Worm (Caenorhabditis elegans) whole organism, L3 larva: ENCODE measurements around the gene K09E4.3.

Experiments used
- R02D3.7 ChIP-seq: fragments of 150-350 bp; optimal IDR thresholded peaks from 2 replicates; lab custom pipeline; 2014; ENCODE audit warnings: missing biosample characterization, missing genetic modification characterization
- ZK546.5 ChIP-seq: sonication (generic microtip); optimal IDR thresholded peaks from 2 replicates; lab custom pipeline; 2017; ENCODE audit warnings: missing biosample characterization, missing genetic modification characterization
- aly-2 ChIP-seq: fragments of 150-350 bp; optimal IDR thresholded peaks from 2 replicates; lab custom pipeline; 2014; ENCODE audit warnings: missing biosample characterization, missing genetic modification characterization
- ama-1 ChIP-seq: fragments of 150-350 bp; optimal IDR thresholded peaks from 2 replicates; lab custom pipeline; 2018
- ceh-16 ChIP-seq: sonication (generic microtip); optimal IDR thresholded peaks from 2 replicates; lab custom pipeline; 2017; ENCODE audit warnings: missing biosample characterization, missing genetic modification characterization
- ceh-28 ChIP-seq: fragments of 150-350 bp; optimal IDR thresholded peaks from 2 replicates; lab custom pipeline; 2014; ENCODE audit warnings: missing biosample characterization, missing genetic modification reagents, missing genetic modification characterization
- ceh-82 ChIP-seq: fragments of 150-350 bp; optimal IDR thresholded peaks from 2 replicates; lab custom pipeline; 2014; ENCODE audit warnings: missing biosample characterization, missing genetic modification characterization
- daf-12 ChIP-seq: fragments of 150-350 bp; optimal IDR thresholded peaks from 2 replicates; lab custom pipeline; 2014; ENCODE audit warnings: missing biosample characterization, missing genetic modification reagents, missing genetic modification characterization
- egl-27 ChIP-seq: sonication (generic microtip); optimal IDR thresholded peaks from 4 replicates; lab custom pipeline; 2017; ENCODE audit warnings: missing biosample characterization, missing genetic modification reagents, missing genetic modification characterization
- egl-5 ChIP-seq: fragments of 150-350 bp; optimal IDR thresholded peaks from 2 replicates; lab custom pipeline; 2017; ENCODE audit warnings: missing biosample characterization, missing genetic modification reagents, missing genetic modification characterization, inconsistent platforms
- elt-1 ChIP-seq: fragments of 150-350 bp; optimal IDR thresholded peaks from 2 replicates; lab custom pipeline; 2014; ENCODE audit warnings: missing biosample characterization, missing genetic modification characterization
- elt-2 ChIP-seq: sonication (generic microtip); optimal IDR thresholded peaks from 2 replicates; lab custom pipeline; 2016; ENCODE audit warnings: missing genetic modification reagents, mild to moderate bottlenecking, missing genetic modification characterization, missing compliant biosample characterization
- elt-3 ChIP-seq, 3 experiments: fragments of 150-350 bp in 1 of 3; sonication (generic microtip) in 2 of 3; optimal IDR thresholded peaks; 2 replicates in 2 of 3; 4 replicates in 1 of 3; lab custom pipeline; 2014 to 2017; ENCODE audit warnings: missing biosample characterization in 3 of 3, missing genetic modification characterization in 3 of 3
- eor-1 ChIP-seq, 2 experiments: fragments of 150-350 bp; optimal IDR thresholded peaks; 2 replicates each; lab custom pipeline; 2014 to 2018; ENCODE audit warnings: missing biosample characterization in 2 of 2, missing genetic modification characterization in 2 of 2
- fkh-10 ChIP-seq: sonication (generic microtip); optimal IDR thresholded peaks from 2 replicates; lab custom pipeline; 2017; ENCODE audit warnings: missing biosample characterization, missing genetic modification reagents, missing genetic modification characterization
- fkh-2 ChIP-seq: fragments of 150-350 bp; optimal IDR thresholded peaks from 2 replicates; lab custom pipeline; 2014; ENCODE audit warnings: missing biosample characterization, missing genetic modification reagents, missing genetic modification characterization
- fos-1 ChIP-seq: fragments of 150-350 bp; optimal IDR thresholded peaks from 2 replicates; lab custom pipeline; 2014; ENCODE audit warnings: missing biosample characterization, missing genetic modification characterization
- hmg-11 ChIP-seq: sonication (generic microtip); optimal IDR thresholded peaks from 2 replicates; lab custom pipeline; 2016; ENCODE audit warnings: missing genetic modification characterization, missing compliant biosample characterization
- jun-1 ChIP-seq: fragments of 150-350 bp; optimal IDR thresholded peaks from 2 replicates; lab custom pipeline; 2014; ENCODE audit warnings: missing biosample characterization, missing genetic modification reagents, missing genetic modification characterization
- lin-15B ChIP-seq: fragments of 150-350 bp; optimal IDR thresholded peaks from 2 replicates; lab custom pipeline; 2014; ENCODE audit warnings: missing biosample characterization, missing genetic modification characterization
- lin-39 ChIP-seq: fragments of 150-350 bp; optimal IDR thresholded peaks from 2 replicates; lab custom pipeline; 2018; ENCODE audit warnings: missing biosample characterization, missing genetic modification reagents, missing genetic modification characterization
- lsy-12 ChIP-seq: sonication (generic microtip); optimal IDR thresholded peaks from 2 replicates; lab custom pipeline; 2016; ENCODE audit warnings: mild to moderate bottlenecking, missing genetic modification characterization, missing compliant biosample characterization
- mdl-1 ChIP-seq: fragments of 150-350 bp; optimal IDR thresholded peaks from 2 replicates; lab custom pipeline; 2014; ENCODE audit warnings: missing biosample characterization, missing genetic modification characterization
- mml-1 ChIP-seq: fragments of 150-350 bp; sonication (generic microtip); optimal IDR thresholded peaks from 3 replicates; lab custom pipeline; 2014; ENCODE audit warnings: missing biosample characterization, missing genetic modification characterization
- nfya-1 ChIP-seq: sonication (generic microtip); optimal IDR thresholded peaks from 2 replicates; lab custom pipeline; 2017; ENCODE audit warnings: missing genetic modification characterization, mild to moderate bottlenecking, missing compliant biosample characterization, antibody characterized with exemption, moderate library complexity; ENCODE audit not compliant: insufficient read depth
- nhr-11 ChIP-seq: fragments of 150-350 bp; optimal IDR thresholded peaks from 2 replicates; lab custom pipeline; 2014; ENCODE audit warnings: missing biosample characterization, missing genetic modification characterization
- nhr-12 ChIP-seq: fragments of 150-350 bp; optimal IDR thresholded peaks from 2 replicates; lab custom pipeline; 2014; ENCODE audit warnings: missing biosample characterization, missing genetic modification characterization
- nhr-23 ChIP-seq: fragments of 150-350 bp; optimal IDR thresholded peaks from 2 replicates; lab custom pipeline; 2014; ENCODE audit warnings: missing biosample characterization, missing genetic modification reagents, missing genetic modification characterization
- nhr-237 ChIP-seq: fragments of 150-350 bp; optimal IDR thresholded peaks from 2 replicates; lab custom pipeline; 2014; ENCODE audit warnings: missing biosample characterization, missing genetic modification characterization
- nhr-25 ChIP-seq: sonication (generic microtip); optimal IDR thresholded peaks from 2 replicates; lab custom pipeline; 2017; ENCODE audit warnings: missing biosample characterization, missing genetic modification characterization
- nhr-28 ChIP-seq: fragments of 150-350 bp; optimal IDR thresholded peaks from 2 replicates; lab custom pipeline; 2014; ENCODE audit warnings: missing biosample characterization, missing genetic modification characterization
- nhr-43 ChIP-seq: sonication (generic microtip); optimal IDR thresholded peaks from 2 replicates; lab custom pipeline; 2016; ENCODE audit warnings: mild to moderate bottlenecking, missing genetic modification characterization, missing compliant biosample characterization; ENCODE audit not compliant: poor library complexity, severe bottlenecking
- nhr-67 ChIP-seq: fragments of 150-350 bp; optimal IDR thresholded peaks from 2 replicates; lab custom pipeline; 2014; ENCODE audit warnings: missing biosample characterization, missing genetic modification characterization
- nhr-76 ChIP-seq: fragments of 150-350 bp; sonication (generic microtip); optimal IDR thresholded peaks from 5 replicates; lab custom pipeline; 2014; ENCODE audit warnings: missing biosample characterization, missing genetic modification characterization
- nhr-77 ChIP-seq: fragments of 150-350 bp; optimal IDR thresholded peaks from 2 replicates; lab custom pipeline; 2014; ENCODE audit warnings: missing biosample characterization, missing genetic modification characterization
- pha-4 ChIP-seq: fragments of 150-350 bp; optimal IDR thresholded peaks from 2 replicates; lab custom pipeline; 2014; ENCODE audit warnings: missing biosample characterization, missing genetic modification reagents, missing genetic modification characterization
- pqm-1 ChIP-seq: fragments of 150-350 bp; optimal IDR thresholded peaks from 2 replicates; lab custom pipeline; 2017; ENCODE audit warnings: missing biosample characterization, missing genetic modification characterization, inconsistent platforms
- skn-1 ChIP-seq: fragments of 150-350 bp; optimal IDR thresholded peaks from 2 replicates; lab custom pipeline; 2014; ENCODE audit warnings: missing biosample characterization, missing genetic modification characterization
- snpc-4 ChIP-seq: fragments of 150-350 bp; optimal IDR thresholded peaks from 2 replicates; lab custom pipeline; 2014; ENCODE audit warnings: missing biosample characterization, missing genetic modification characterization
- tbx-2 ChIP-seq: sonication (generic microtip); optimal IDR thresholded peaks from 2 replicates; lab custom pipeline; 2016; ENCODE audit warnings: mild to moderate bottlenecking, missing genetic modification characterization, missing compliant biosample characterization
- unc-39 ChIP-seq: sonication (generic microtip); optimal IDR thresholded peaks from 4 replicates; lab custom pipeline; 2017; ENCODE audit warnings: missing biosample characterization, missing genetic modification characterization
- unc-62 ChIP-seq: fragments of 150-350 bp; sonication (generic microtip); optimal IDR thresholded peaks from 4 replicates; lab custom pipeline; 2014; ENCODE audit warnings: missing biosample characterization, missing genetic modification reagents, missing genetic modification characterization
- zag-1 ChIP-seq: fragments of 150-350 bp; optimal IDR thresholded peaks from 2 replicates; lab custom pipeline; 2014; ENCODE audit warnings: missing biosample characterization, missing genetic modification characterization
- ztf-11 ChIP-seq: fragments of 150-350 bp; optimal IDR thresholded peaks from 2 replicates; lab custom pipeline; 2014; ENCODE audit warnings: missing biosample characterization, missing genetic modification characterization
- ztf-4 ChIP-seq: fragments of 150-350 bp; optimal IDR thresholded peaks from 2 replicates; lab custom pipeline; 2014; ENCODE audit warnings: missing biosample characterization, missing genetic modification characterization

K09E4.3 gene

ce11 chrII:14154357-14154756 lies 27.6 kb upstream of the K09E4.3 start, which contains the start of gene Y48B6A.1:
Gene Y48B6A.1, minus strand, starts transcription at chrII:14154373.
- TF ChIP-seq unc-62 (no peak), elt-2 (tag; lab: Kevin White, UChicago) (peak; percentile 64), ceh-28 (tag; lab: Kevin White, UChicago) (peak; percentile 73), nhr-23 (tag; lab: Kevin White, UChicago) (peak; percentile 95), zag-1 (tag; lab: Kevin White, UChicago) (peak; percentile 18), elt-3 (tag; optimal IDR thresholded peaks at IDR 0.05; lab: Kevin White, UChicago) (peak in 1 of 3 experiments; percentile 85), mml-1 (no peak), egl-27 (no peak), nhr-12 (tag; lab: Kevin White, UChicago) (no peak), nhr-43 (tag; lab: Kevin White, UChicago) (peak; percentile 95), lin-15B (tag; lab: Kevin White, UChicago) (peak; percentile 99), fos-1 (no peak), ceh-16 (peak; percentile 15), nhr-28 (tag; lab: Kevin White, UChicago) (no peak), nfya-1 (tag; lab: Kevin White, UChicago) (peak; percentile 98), ZK546.5 (tag; lab: Kevin White, UChicago) (peak; percentile 9), egl-5 (tag; lab: Kevin White, UChicago) (peak; percentile 90), nhr-67 (tag; lab: Kevin White, UChicago) (no peak), tbx-2 (tag; lab: Kevin White, UChicago) (peak; percentile 55), aly-2 (tag; lab: Kevin White, UChicago) (no peak), hmg-11 (tag; lab: Kevin White, UChicago) (peak; percentile 64), ztf-11 (no peak), nhr-77 (peak; percentile 91), pha-4 (peak; percentile 99), ztf-4 (tag; lab: Kevin White, UChicago) (no peak), pqm-1 (tag; lab: Kevin White, UChicago) (peak; percentile 82), unc-39 (tag; lab: Kevin White, UChicago) (no peak), nhr-76 (tag; lab: Kevin White, UChicago) (peak; percentile 53), fkh-2 (tag; lab: Kevin White, UChicago) (no peak), nhr-237 (tag; lab: Kevin White, UChicago) (no peak), R02D3.7 (tag; lab: Kevin White, UChicago) (peak; percentile 82), fkh-10 (GFP tag; lab: Kevin White, UChicago) (peak; percentile 77), nhr-25 (tag; lab: Kevin White, UChicago) (peak; percentile 96), mdl-1 (tag; lab: Kevin White, UChicago) (peak; percentile 12), nhr-11 (tag; lab: Kevin White, UChicago) (peak; percentile 84), lin-39 (tag; lab: Kevin White, UChicago) (peak; percentile 96), eor-1 (tag; optimal IDR thresholded peaks at IDR 0.05; lab: Kevin White, UChicago) (no peak), ama-1 (lab: Kevin White, UChicago) (peak; percentile 88), snpc-4 (tag; lab: Kevin White, UChicago) (peak; percentile 97), ceh-82 (tag; lab: Kevin White, UChicago) (peak; percentile 50), lsy-12 (peak; percentile 88), elt-1 (peak; percentile 35), jun-1 (tag; lab: Kevin White, UChicago) (peak; percentile 76), skn-1 (tag; lab: Kevin White, UChicago) (peak; percentile 85)

ce11 chrII:14152274-14152673 lies 25.5 kb upstream of the K09E4.3 start:
- TF ChIP-seq nhr-43 (tag; lab: Kevin White, UChicago): no peak
- no peak for TF ChIP-seq nhr-12 (tag; lab: Kevin White, UChicago)
- TF ChIP-seq elt-1: no peak
- no peak for TF ChIP-seq pha-4
- TF ChIP-seq fos-1: no peak
- no peak for TF ChIP-seq R02D3.7 (tag; lab: Kevin White, UChicago)
- no peak for TF ChIP-seq ceh-28 (tag; lab: Kevin White, UChicago)
- no peak for TF ChIP-seq egl-5 (tag; lab: Kevin White, UChicago)
- TF ChIP-seq unc-39 (tag; lab: Kevin White, UChicago): no peak
- no peak for TF ChIP-seq nhr-67 (tag; lab: Kevin White, UChicago)
- no peak for TF ChIP-seq tbx-2 (tag; lab: Kevin White, UChicago)
- no peak for TF ChIP-seq daf-12 (tag; lab: Kevin White, UChicago)
- no peak for TF ChIP-seq aly-2 (tag; lab: Kevin White, UChicago)
